Worm (Caenorhabditis elegans) whole organism, young adult: ENCODE results near the gene swsn-6.

ENCODE experiments used
- B0035.1 ChIP-seq: sonication (generic microtip); optimal IDR thresholded peaks from 2 replicates; lab custom pipeline; 2016; ENCODE audit warnings: missing genetic modification characterization, mild to moderate bottlenecking, missing compliant biosample characterization, missing genotype, missing genetic modification reagents
- B0261.1 ChIP-seq: sonication (generic microtip); optimal IDR thresholded peaks from 2 replicates; lab custom pipeline; 2016; ENCODE audit warnings: mild to moderate bottlenecking, missing genetic modification characterization, moderate library complexity, missing compliant biosample characterization
- C06A6.2 ChIP-seq: fragments of 200-800 bp; sonication (Bioruptor generic); conservative IDR thresholded peaks from 2 replicates; pipeline ENCODE4 v1.3.6; 2022; ENCODE audit warnings: missing genetic modification characterization, missing compliant biosample characterization
- F22D6.2 ChIP-seq: sonication (generic microtip); optimal IDR thresholded peaks from 2 replicates; lab custom pipeline; 2016; ENCODE audit warnings: mild to moderate bottlenecking, missing genetic modification characterization, missing compliant biosample characterization
- F37B4.10 ChIP-seq: fragments of 200-800 bp; sonication (Bioruptor generic); IDR thresholded peaks from 2 replicates; pipeline ENCODE4 v1.3.6; 2022; ENCODE audit warnings: missing genetic modification characterization, missing compliant biosample characterization
- F52B5.7 ChIP-seq: sonication (generic microtip); optimal IDR thresholded peaks from 2 replicates; lab custom pipeline; 2016; ENCODE audit warnings: mild to moderate bottlenecking, missing genetic modification characterization, missing compliant biosample characterization
- F57A8.1 ChIP-seq: fragments of 200-800 bp; sonication (Bioruptor generic); optimal IDR thresholded peaks from 2 replicates; lab custom pipeline; 2018; ENCODE audit warnings: mild to moderate bottlenecking, missing genetic modification characterization, moderate library complexity, missing compliant biosample characterization
- F57C9.4 ChIP-seq: sonication (generic microtip); optimal IDR thresholded peaks from 2 replicates; lab custom pipeline; 2017; ENCODE audit warnings: mild to moderate bottlenecking, missing genetic modification characterization, missing compliant biosample characterization
- K11D2.4 ChIP-seq: fragments of 200-800 bp; sonication (Bioruptor generic); IDR thresholded peaks from 2 replicates; pipeline ENCODE4 v1.3.6; 2022; ENCODE audit warnings: missing genetic modification reagents, missing genetic modification characterization, missing compliant biosample characterization
- K12H6.12 ChIP-seq: fragments of 200-800 bp; sonication (Bioruptor generic); optimal IDR thresholded peaks from 2 replicates; lab custom pipeline; 2018; ENCODE audit warnings: mild to moderate bottlenecking, missing genetic modification characterization, missing compliant biosample characterization
- Y53G8AR.9 ChIP-seq: fragments of 200-800 bp; sonication (Bioruptor generic); conservative IDR thresholded peaks from 2 replicates; pipeline ENCODE4 v1.3.6; 2022; ENCODE audit warnings: missing genetic modification reagents, missing genetic modification characterization, missing compliant biosample characterization
- Y56A3A.18 ChIP-seq: fragments of 200-800 bp; sonication (Bioruptor generic); IDR thresholded peaks from 2 replicates; pipeline ENCODE4 v1.3.6; 2022; ENCODE audit warnings: missing genetic modification reagents, missing genetic modification characterization, missing compliant biosample characterization
- Y67H2A.10 ChIP-seq: fragments of 200-800 bp; sonication (Bioruptor generic); conservative IDR thresholded peaks from 2 replicates; pipeline ENCODE4 v1.3.6; 2022; ENCODE audit warnings: missing genetic modification reagents, missing genetic modification characterization, missing compliant biosample characterization
- ZK185.1 ChIP-seq: sonication (generic microtip); optimal IDR thresholded peaks from 2 replicates; lab custom pipeline; 2016; ENCODE audit warnings: mild to moderate bottlenecking, missing genetic modification characterization, missing compliant biosample characterization; ENCODE audit not compliant: poor library complexity, severe bottlenecking
- akir-1 ChIP-seq: fragments of 200-800 bp; sonication (Bioruptor generic); optimal IDR thresholded peaks from 2 replicates; lab custom pipeline; 2018; ENCODE audit warnings: mild to moderate bottlenecking, missing genetic modification characterization, moderate library complexity, missing compliant biosample characterization
- attf-5 ChIP-seq: fragments of 200-800 bp; sonication (Bioruptor generic); optimal IDR thresholded peaks from 2 replicates; lab custom pipeline; 2018; ENCODE audit warnings: mild to moderate bottlenecking, missing genetic modification characterization, missing compliant biosample characterization
- ceh-27 ChIP-seq: fragments of 200-800 bp; sonication (Bioruptor generic); optimal IDR thresholded peaks from 2 replicates; lab custom pipeline; 2018; ENCODE audit warnings: mild to moderate bottlenecking, missing genetic modification characterization, moderate library complexity, missing compliant biosample characterization
- ceh-79 ChIP-seq: sonication (generic microtip); optimal IDR thresholded peaks from 2 replicates; lab custom pipeline; 2017; ENCODE audit warnings: mild to moderate bottlenecking, missing genetic modification characterization, missing compliant biosample characterization
- ceh-91 ChIP-seq: fragments of 200-800 bp; sonication (Bioruptor generic); IDR thresholded peaks from 2 replicates; pipeline ENCODE4 v1.3.6; 2022; ENCODE audit warnings: missing genetic modification reagents, missing genetic modification characterization, missing compliant biosample characterization
- dpl-1 ChIP-seq: fragments of 150-350 bp; optimal IDR thresholded peaks from 2 replicates; lab custom pipeline; 2014; ENCODE audit warnings: missing biosample characterization, missing genetic modification reagents, missing genetic modification characterization
- egl-18 ChIP-seq: fragments of 200-800 bp; sonication (Bioruptor generic); IDR thresholded peaks from 2 replicates; pipeline ENCODE4 v1.3.6; 2022; ENCODE audit warnings: missing genetic modification reagents, missing genetic modification characterization, missing compliant biosample characterization
- ekl-4 ChIP-seq: fragments of 200-800 bp; sonication (Bioruptor generic); IDR thresholded peaks from 2 replicates; pipeline ENCODE4 v1.3.6; 2022; ENCODE audit warnings: missing genetic modification reagents, missing genetic modification characterization, missing compliant biosample characterization
- him-1 ChIP-seq: sonication (generic microtip); optimal IDR thresholded peaks from 2 replicates; lab custom pipeline; 2016; ENCODE audit warnings: missing genotype, missing genetic modification reagents, missing genetic modification characterization, missing compliant biosample characterization
- hlh-12 ChIP-seq: sonication (generic microtip); optimal IDR thresholded peaks from 2 replicates; lab custom pipeline; 2016; ENCODE audit warnings: missing genetic modification characterization, missing compliant biosample characterization
- hsf-1 ChIP-seq: fragments of 200-800 bp; sonication (Bioruptor generic); IDR thresholded peaks from 2 replicates; pipeline ENCODE4 v1.3.6; 2022; ENCODE audit warnings: missing genetic modification reagents, missing genetic modification characterization, missing compliant biosample characterization
- lag-1 ChIP-seq: fragments of 200-800 bp; sonication (Bioruptor generic); IDR thresholded peaks from 2 replicates; pipeline ENCODE4 v1.3.6; 2022; ENCODE audit warnings: missing genetic modification reagents, missing genetic modification characterization, missing compliant biosample characterization
- let-607 ChIP-seq, 2 experiments: fragments of 200-800 bp in 1 of 2; sonication (Bioruptor generic) in 1 of 2; sonication (generic microtip) in 1 of 2; optimal IDR thresholded peaks; 2 replicates each; lab custom pipeline; 2016 to 2018; ENCODE audit warnings: mild to moderate bottlenecking in 2 of 2, missing compliant biosample characterization in 2 of 2, missing genetic modification characterization in 2 of 2, moderate library complexity in 2 of 2, missing genotype in 1 of 2
- lin-26 ChIP-seq: fragments of 200-800 bp; sonication (Bioruptor generic); IDR thresholded peaks from 2 replicates; pipeline ENCODE4 v1.3.6; 2022; ENCODE audit warnings: missing genetic modification reagents, missing genetic modification characterization, missing compliant biosample characterization
- madf-3 ChIP-seq: fragments of 200-800 bp; sonication (Bioruptor generic); IDR thresholded peaks from 2 replicates; pipeline ENCODE4 v1.3.6; 2022; ENCODE audit warnings: missing genetic modification reagents, missing genetic modification characterization, missing compliant biosample characterization
- mel-28 ChIP-seq: sonication (generic microtip); optimal IDR thresholded peaks from 2 replicates; lab custom pipeline; 2016; ENCODE audit warnings: borderline replicate concordance, mild to moderate bottlenecking, missing genetic modification characterization, missing compliant biosample characterization
- mxl-1 ChIP-seq: sonication (generic microtip); optimal IDR thresholded peaks from 2 replicates; lab custom pipeline; 2016; ENCODE audit warnings: missing genetic modification characterization, missing compliant biosample characterization
- nfya-1 ChIP-seq: sonication (generic microtip); optimal IDR thresholded peaks from 2 replicates; lab custom pipeline; 2017; ENCODE audit warnings: antibody characterized with exemption, missing compliant biosample characterization, missing genetic modification characterization, borderline replicate concordance; ENCODE audit not compliant: insufficient read depth
- nhr-120 ChIP-seq: fragments of 200-800 bp; sonication (Bioruptor generic); IDR thresholded peaks from 2 replicates; pipeline ENCODE4 v1.3.6; 2022; ENCODE audit warnings: missing genetic modification characterization, missing compliant biosample characterization
- nhr-27 ChIP-seq: fragments of 200-800 bp; sonication (Bioruptor generic); optimal IDR thresholded peaks from 2 replicates; lab custom pipeline; 2018; ENCODE audit warnings: mild to moderate bottlenecking, missing genetic modification characterization, moderate library complexity, missing compliant biosample characterization
- nhr-80 ChIP-seq: sonication (generic microtip); optimal IDR thresholded peaks from 2 replicates; lab custom pipeline; 2016; ENCODE audit warnings: missing genetic modification characterization, missing compliant biosample characterization
- nhr-90 ChIP-seq: sonication (generic microtip); optimal IDR thresholded peaks from 2 replicates; lab custom pipeline; 2016; ENCODE audit warnings: missing genotype, mild to moderate bottlenecking, missing genetic modification characterization, missing compliant biosample characterization
- pha-4 ChIP-seq: fragments of 150-350 bp; sonication (generic microtip); optimal IDR thresholded peaks from 2 replicates; lab custom pipeline; 2014; ENCODE audit warnings: missing biosample characterization, missing genetic modification reagents, missing genetic modification characterization
- rec-8 ChIP-seq, 2 experiments: sonication (generic microtip); optimal IDR thresholded peaks; 2 replicates each; lab custom pipeline; 2016; ENCODE audit warnings: mild to moderate bottlenecking in 2 of 2, missing genetic modification characterization in 2 of 2, missing genetic modification reagents in 2 of 2, missing genotype in 2 of 2, missing biosample characterization in 1 of 2, missing compliant biosample characterization in 1 of 2, moderate library complexity in 1 of 2
- repo-1 ChIP-seq: sonication (generic microtip); optimal IDR thresholded peaks from 2 replicates; lab custom pipeline; 2017; ENCODE audit warnings: mild to moderate bottlenecking, missing genetic modification characterization, missing compliant biosample characterization
- rpc-1 ChIP-seq, 2 experiments: fragments of 150-350 bp in 1 of 2; sonication (generic microtip) in 1 of 2; optimal IDR thresholded peaks; 2 replicates each; lab custom pipeline; 2014 to 2018; ENCODE audit warnings: missing biosample characterization in 1 of 2, missing genetic modification characterization in 1 of 2, missing genetic modification reagents in 1 of 2, missing genotype in 1 of 2
- sea-2 ChIP-seq: fragments of 200-800 bp; sonication (Bioruptor generic); IDR thresholded peaks from 2 replicates; pipeline ENCODE4 v1.3.6; 2022; ENCODE audit warnings: missing genetic modification characterization, missing compliant biosample characterization
- sptf-2 ChIP-seq: fragments of 200-800 bp; sonication (Bioruptor generic); optimal IDR thresholded peaks from 2 replicates; lab custom pipeline; 2018; ENCODE audit warnings: mild to moderate bottlenecking, missing genetic modification characterization, missing compliant biosample characterization
- tbp1 ChIP-seq: fragments of 200-800 bp; sonication (Bioruptor generic); optimal IDR thresholded peaks from 2 replicates; lab custom pipeline; 2018; ENCODE audit warnings: mild to moderate bottlenecking, missing genetic modification characterization, missing compliant biosample characterization
- tlf-1 ChIP-seq: fragments of 200-800 bp; sonication (Bioruptor generic); optimal IDR thresholded peaks from 2 replicates; lab custom pipeline; 2018; ENCODE audit warnings: mild to moderate bottlenecking, missing genetic modification characterization, missing compliant biosample characterization
- unc-130 ChIP-seq: sonication (generic microtip); optimal IDR thresholded peaks from 2 replicates; lab custom pipeline; 2016; ENCODE audit warnings: missing genetic modification reagents, missing genetic modification characterization, missing compliant biosample characterization
- zim-3 ChIP-seq: sonication (generic microtip); optimal IDR thresholded peaks from 2 replicates; lab custom pipeline; 2017; ENCODE audit warnings: mild to moderate bottlenecking, missing genetic modification characterization, moderate library complexity, missing compliant biosample characterization
- ztf-18 ChIP-seq: sonication (generic microtip); optimal IDR thresholded peaks from 2 replicates; lab custom pipeline; 2016; ENCODE audit warnings: missing genotype, mild to moderate bottlenecking, missing genetic modification characterization, missing compliant biosample characterization
- ztf-26 ChIP-seq: sonication (generic microtip); optimal IDR thresholded peaks from 2 replicates; lab custom pipeline; 2017; ENCODE audit warnings: missing genetic modification characterization, missing compliant biosample characterization
- ztf-3 ChIP-seq: fragments of 200-800 bp; sonication (Bioruptor generic); optimal IDR thresholded peaks from 2 replicates; lab custom pipeline; 2018; ENCODE audit warnings: mild to moderate bottlenecking, missing genetic modification characterization, missing compliant biosample characterization

The swsn-6 gene

ce11 chrIV:5394687-5395086, at the start of gene swsn-6, which contains the start of gene perm-3:
TSS of gene swsn-6 (plus strand) at chrIV:5395033.
TSS of gene perm-3 (minus strand) at chrIV:5394804.
- peak; percentile 0 for TF ChIP-seq pha-4 (tag; lab: Kevin White, UChicago)
- no peak for TF ChIP-seq nfya-1 (tag; lab: Kevin White, UChicago)
- TF ChIP-seq lag-1 = no peak
- no peak; the same call in 1 of the 2 replicates for TF ChIP-seq ceh-91 (GFP tag; lab: Robert Waterston, UW)
- TF ChIP-seq B0035.1 (tag; lab: Kevin White, UChicago) = no peak
- peak; percentile 73 for TF ChIP-seq attf-5 (GFP tag; lab: Kevin White, UChicago)
- TF ChIP-seq ztf-26 = no peak
- peak; percentile 80; the same call in 1 of the 2 replicates for TF ChIP-seq Y53G8AR.9 (GFP tag; lab: Robert Waterston, UW)
- no peak for TF ChIP-seq F37B4.10 (GFP tag; lab: Robert Waterston, UW)
- TF ChIP-seq sptf-2 (GFP tag; lab: Kevin White, UChicago) = no peak
- TF ChIP-seq nhr-90 (tag; lab: Kevin White, UChicago) = no peak
- no peak for TF ChIP-seq F22D6.2 (tag; lab: Kevin White, UChicago)
- no peak for TF ChIP-seq repo-1
- peak; percentile 64; the same call in 1 of the 2 replicates for TF ChIP-seq madf-3
- peak; percentile 96 for TF ChIP-seq ztf-18
- TF ChIP-seq Y67H2A.10 (GFP tag; lab: Robert Waterston, UW) = no peak
- TF ChIP-seq K12H6.12 (tag; lab: Kevin White, UChicago) = no peak
- peak; percentile 83 for TF ChIP-seq ekl-4
- no peak for TF ChIP-seq nhr-27 (tag; lab: Kevin White, UChicago)
- TF ChIP-seq Y56A3A.18 (GFP tag; lab: Robert Waterston, UW) = no peak
- no peak for TF ChIP-seq rpc-1 (optimal IDR thresholded peaks at IDR 0.05; lab: Kevin White, UChicago)
- no peak for TF ChIP-seq rpc-1 (tag; optimal IDR thresholded peaks at IDR 0.05; lab: Kevin White, UChicago)
- TF ChIP-seq nhr-80 (tag; lab: Kevin White, UChicago) = peak; percentile 54
- TF ChIP-seq B0261.1 (tag; lab: Kevin White, UChicago) = no peak
- TF ChIP-seq rec-8 (tag; optimal IDR thresholded peaks at IDR 0.05; lab: Kevin White, UChicago) = no peak
- TF ChIP-seq ZK185.1 (tag; lab: Kevin White, UChicago) = peak; percentile 44
- TF ChIP-seq lin-26 (GFP tag; lab: Robert Waterston, UW) = no peak
- TF ChIP-seq akir-1 (GFP tag; lab: Kevin White, UChicago) = no peak
- no peak for TF ChIP-seq ztf-3 (GFP tag; lab: Kevin White, UChicago)
- TF ChIP-seq mel-28 = no peak
- TF ChIP-seq unc-130 (GFP tag; lab: Kevin White, UChicago) = peak; percentile 14
- TF ChIP-seq nhr-120 (GFP tag; lab: Robert Waterston, UW) = no peak
- TF ChIP-seq let-607 (tag; optimal IDR thresholded peaks at IDR 0.05; lab: Kevin White, UChicago) = peak in 1 of 2 experiments; percentile 8
- TF ChIP-seq F57C9.4 (tag; lab: Kevin White, UChicago) = no peak
- peak; percentile 50 for TF ChIP-seq tbp1
- no peak for TF ChIP-seq dpl-1 (GFP tag; lab: Kevin White, UChicago)
- no peak for TF ChIP-seq F52B5.7
- TF ChIP-seq zim-3 (tag; lab: Kevin White, UChicago) = no peak
- TF ChIP-seq egl-18 (GFP tag; lab: Robert Waterston, UW) = no peak
- no peak for TF ChIP-seq K11D2.4 (GFP tag; lab: Robert Waterston, UW)
- no peak for TF ChIP-seq mxl-1
- no peak; the same call in 1 of the 2 replicates for TF ChIP-seq C06A6.2 (GFP tag; lab: Robert Waterston, UW)
- TF ChIP-seq F57A8.1 = no peak
- no peak for TF ChIP-seq hsf-1
- no peak for TF ChIP-seq sea-2 (GFP tag; lab: Robert Waterston, UW)
- no peak for TF ChIP-seq ceh-27 (GFP tag; lab: Kevin White, UChicago)
- no peak for TF ChIP-seq him-1 (tag; lab: Kevin White, UChicago)
- no peak for TF ChIP-seq ceh-79 (tag; lab: Kevin White, UChicago)
- no peak for TF ChIP-seq hlh-12
- TF ChIP-seq tlf-1 (GFP tag; lab: Kevin White, UChicago) = no peak
